Worm (Caenorhabditis elegans): ENCODE measurements around the gene gmps-1.

DNA sequence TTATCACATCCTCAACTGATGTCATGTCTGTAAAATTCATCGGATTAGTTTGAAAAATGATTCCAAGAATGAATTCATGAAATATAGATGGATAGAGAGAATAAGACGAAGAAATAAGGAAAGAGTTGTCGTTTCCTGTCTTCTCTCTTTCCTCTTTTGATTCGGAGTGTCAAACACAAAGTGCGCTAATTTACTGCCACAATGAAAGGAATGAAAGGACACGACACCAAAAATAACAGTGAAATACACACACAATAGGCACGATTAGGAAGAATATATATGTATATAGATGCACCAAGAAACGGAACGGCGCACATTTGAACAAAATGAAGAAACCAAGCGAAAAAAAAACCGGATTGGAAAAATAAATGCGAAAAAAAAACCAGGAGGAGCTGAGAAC is 39.4 kb downstream of the gmps-1 start, which contains the start of gene VM106R.1:
- no peak for TF ChIP-seq zfp-3 (GFP tag; conservative IDR thresholded peaks at IDR 0.05)
- TF ChIP-seq ces-1 (GFP tag; optimal IDR thresholded peaks at IDR 0.05), result no peak
